Fruit fly (Drosophila melanogaster) whole organism, embryonic: ENCODE measurements around the gene Tep2.

Source experiments
- CG1024 ChIP-seq: fragments of 200-800 bp; sonication (Bioruptor generic); IDR thresholded peaks from 2 replicates; pipeline ENCODE4 v1.3.6; 2022; ENCODE audit warnings: missing biosample characterization, missing genetic modification characterization
- CG12391 ChIP-seq: fragments of 200-800 bp; sonication (Bioruptor generic); optimal IDR thresholded peaks from 3 replicates; lab custom pipeline; 2018; ENCODE audit warnings: missing biosample characterization, mild to moderate bottlenecking, missing genetic modification characterization, moderate library complexity
- CG13296 ChIP-seq: fragments of 200-800 bp; sonication (Bioruptor generic); optimal IDR thresholded peaks from 3 replicates; lab custom pipeline; 2018; ENCODE audit warnings: missing biosample characterization, mild to moderate bottlenecking, missing genetic modification characterization
- CG2199 ChIP-seq: fragments of 200-800 bp; sonication (Bioruptor generic); IDR thresholded peaks from 3 replicates; pipeline ENCODE4 v1.3.6; 2022; ENCODE audit warnings: missing biosample characterization, missing genetic modification characterization
- CG3838 ChIP-seq: fragments of 200-800 bp; sonication (Bioruptor generic); optimal IDR thresholded peaks from 3 replicates; lab custom pipeline; 2016; ENCODE audit warnings: missing biosample characterization, missing genetic modification characterization
- CG8478 ChIP-seq: fragments of >200 bp; optimal IDR thresholded peaks from 2 replicates; lab custom pipeline; 2018
- Sin3A ChIP-seq: fragments of >200 bp; optimal IDR thresholded peaks from 2 replicates; lab custom pipeline; 2018
- kay ChIP-seq: fragments of 200-800 bp; sonication (Bioruptor generic); optimal IDR thresholded peaks from 2 replicates; lab custom pipeline; 2016; ENCODE audit warnings: missing biosample characterization, missing genetic modification characterization
- vnd ChIP-seq: fragments of 200-800 bp; sonication (Bioruptor generic); IDR thresholded peaks from 3 replicates; pipeline ENCODE4 v1.3.6; 2022; ENCODE audit warnings: missing biosample characterization, missing genetic modification characterization; ENCODE audit not compliant: partially characterized antibody

- TF ChIP-seq CG3838, result no peak
- TF ChIP-seq kay (GFP tag; lab: Kevin White, UChicago), result no peak
- TF ChIP-seq CG12391, result no peak
- TF ChIP-seq vnd (GFP tag; lab: Robert Waterston, UW), result no peak
- TF ChIP-seq CG13296 (GFP tag; lab: Kevin White, UChicago), result no peak
- no peak for TF ChIP-seq CG1024 (GFP tag; lab: Robert Waterston, UW)
- TF ChIP-seq CG2199 (GFP tag; lab: Robert Waterston, UW), result no peak
- TF ChIP-seq CG8478 (lab: Kevin White, UChicago), result no peak
- no peak for TF ChIP-seq Sin3A
Observed at dm6 chr2L:7690961-7691360, 10.4 kb downstream of the Tep2 start, which contains the start of gene CG18585.
